Fruit fly (Drosophila melanogaster) whole organism, embryonic: ENCODE measurements around the gene SMC6.

Experiments
- ATbp ChIP-seq: fragments of 200-800 bp; sonication (Bioruptor generic); optimal IDR thresholded peaks from 2 replicates; lab custom pipeline; 2017; ENCODE audit warnings: missing biosample characterization, mild to moderate bottlenecking, missing genetic modification characterization, missing genetic modification reagents
- Atf3 ChIP-seq: fragments of 200-800 bp; sonication (Bioruptor generic); optimal IDR thresholded peaks from 3 replicates; lab custom pipeline; 2016; ENCODE audit warnings: missing biosample characterization, missing genetic modification characterization
- Bgb ChIP-seq: fragments of 200-800 bp; sonication (Bioruptor generic); IDR thresholded peaks from 2 replicates; pipeline ENCODE4 v1.3.6; 2022; ENCODE audit warnings: missing biosample characterization, missing genetic modification characterization; ENCODE audit not compliant: partially characterized antibody
- CG10366 ChIP-seq: fragments of 200-800 bp; sonication (Bioruptor generic); IDR thresholded peaks from 2 replicates; pipeline ENCODE4 v1.3.6; 2022; ENCODE audit warnings: missing biosample characterization, missing genetic modification characterization
- CG10979 ChIP-seq: fragments of 200-800 bp; sonication (Bioruptor generic); optimal IDR thresholded peaks from 2 replicates; lab custom pipeline; 2018; ENCODE audit warnings: missing biosample characterization, mild to moderate bottlenecking, missing genetic modification characterization, moderate library complexity
- CG11247 ChIP-seq: fragments of 200-800 bp; sonication (Bioruptor generic); IDR thresholded peaks from 2 replicates; pipeline ENCODE4 v1.3.6; 2022; ENCODE audit warnings: missing biosample characterization, missing genetic modification characterization
- CG12299 ChIP-seq: fragments of 200-800 bp; sonication (Bioruptor generic); optimal IDR thresholded peaks from 2 replicates; lab custom pipeline; 2018; ENCODE audit warnings: missing biosample characterization, mild to moderate bottlenecking, missing genetic modification characterization
- CG16779 ChIP-seq: fragments of 200-800 bp; sonication (Bioruptor generic); IDR thresholded peaks from 2 replicates; pipeline ENCODE4 v1.3.6; 2022; ENCODE audit warnings: missing biosample characterization, missing genetic modification characterization
- CG17186 ChIP-seq: fragments of 200-800 bp; sonication (Bioruptor generic); optimal IDR thresholded peaks from 3 replicates; lab custom pipeline; 2017; ENCODE audit warnings: missing biosample characterization, missing genetic modification reagents, missing genetic modification characterization
- CG1792 ChIP-seq: fragments of 200-800 bp; sonication (Bioruptor generic); optimal IDR thresholded peaks from 2 replicates; lab custom pipeline; 2016; ENCODE audit warnings: missing biosample characterization, missing genetic modification characterization
- CG2678 ChIP-seq: fragments of 200-800 bp; sonication (Bioruptor generic); optimal IDR thresholded peaks from 3 replicates; lab custom pipeline; 2019; ENCODE audit warnings: missing biosample characterization, mild to moderate bottlenecking, missing genetic modification characterization, moderate library complexity
- CG3163 ChIP-seq: fragments of 200-800 bp; sonication (Bioruptor generic); optimal IDR thresholded peaks from 3 replicates; lab custom pipeline; 2016; ENCODE audit warnings: missing biosample characterization, missing genetic modification characterization
- CG4730 ChIP-seq: fragments of 200-800 bp; sonication (Bioruptor generic); IDR thresholded peaks from 2 replicates; pipeline ENCODE4 v1.3.6; 2022; ENCODE audit warnings: missing biosample characterization, missing genetic modification characterization
- CG4854 ChIP-seq: fragments of 200-800 bp; sonication (Bioruptor generic); optimal IDR thresholded peaks from 2 replicates; lab custom pipeline; 2016; ENCODE audit warnings: missing biosample characterization, missing genetic modification characterization, inconsistent platforms
- CG7556 ChIP-seq: fragments of 200-800 bp; sonication (Bioruptor generic); optimal IDR thresholded peaks from 2 replicates; lab custom pipeline; 2017; ENCODE audit warnings: missing biosample characterization, mild to moderate bottlenecking, missing genetic modification characterization
- CG7928 ChIP-seq: fragments of 200-800 bp; sonication (Bioruptor generic); optimal IDR thresholded peaks from 2 replicates; lab custom pipeline; 2017; ENCODE audit warnings: missing biosample characterization, mild to moderate bottlenecking, missing genetic modification characterization
- CG8924 ChIP-seq: fragments of 200-800 bp; optimal IDR thresholded peaks from 3 replicates; lab custom pipeline; 2019; ENCODE audit warnings: missing biosample characterization, mild to moderate bottlenecking, missing genetic modification characterization, moderate library complexity
- Chrac-16 ChIP-seq: fragments of 200-800 bp; sonication (Bioruptor generic); optimal IDR thresholded peaks from 3 replicates; lab custom pipeline; 2016; ENCODE audit warnings: missing biosample characterization, missing genetic modification characterization
- Fer3 ChIP-seq: fragments of 200-800 bp; sonication (Bioruptor generic); optimal IDR thresholded peaks from 2 replicates; lab custom pipeline; 2018; ENCODE audit warnings: missing biosample characterization, mild to moderate bottlenecking, missing genetic modification characterization, moderate library complexity
- GATAe ChIP-seq: fragments of 200-800 bp; sonication (Bioruptor generic); conservative IDR thresholded peaks from 2 replicates; pipeline ENCODE4 v1.3.6; 2022; ENCODE audit warnings: missing biosample characterization, missing genetic modification characterization
- H15 ChIP-seq: fragments of 200-800 bp; sonication (Bioruptor generic); IDR thresholded peaks from 3 replicates; pipeline ENCODE4 v1.3.6; 2022; ENCODE audit warnings: missing biosample characterization, missing genetic modification characterization
- Jarid2 ChIP-seq: fragments of 200-800 bp; sonication (Bioruptor generic); optimal IDR thresholded peaks from 3 replicates; lab custom pipeline; 2017; ENCODE audit warnings: mild to moderate bottlenecking, missing biosample characterization, missing genetic modification reagents, missing genetic modification characterization
- Kr ChIP-seq: fragments of 200-800 bp; sonication (Bioruptor generic); optimal IDR thresholded peaks from 2 replicates; lab custom pipeline; 2017; ENCODE audit warnings: missing biosample characterization, mild to moderate bottlenecking, missing genetic modification characterization
- Lhr ChIP-seq: fragments of 200-800 bp; sonication (Bioruptor generic); optimal IDR thresholded peaks from 3 replicates; lab custom pipeline; 2017; ENCODE audit warnings: mild to moderate bottlenecking, missing biosample characterization, missing genetic modification reagents, missing genetic modification characterization
- Myb ChIP-seq: fragments of 200-800 bp; sonication (Bioruptor generic); optimal IDR thresholded peaks from 2 replicates; lab custom pipeline; 2016; ENCODE audit warnings: missing biosample characterization, missing genetic modification characterization
- Oaz ChIP-seq: fragments of 200-800 bp; sonication (Bioruptor generic); IDR thresholded peaks from 2 replicates; pipeline ENCODE4 v1.3.6; 2022; ENCODE audit warnings: missing biosample characterization, missing genetic modification characterization
- Ptx1 ChIP-seq: fragments of 200-800 bp; sonication (Bioruptor generic); IDR thresholded peaks from 2 replicates; pipeline ENCODE4 v1.3.6; 2022; ENCODE audit warnings: missing biosample characterization, missing genetic modification characterization
- Ssrp ChIP-seq: fragments of 200-800 bp; sonication (Bioruptor generic); optimal IDR thresholded peaks from 2 replicates; lab custom pipeline; 2018; ENCODE audit warnings: missing biosample characterization, mild to moderate bottlenecking, missing genetic modification characterization, moderate library complexity
- ab ChIP-seq: fragments of 200-800 bp; sonication (Bioruptor generic); optimal IDR thresholded peaks from 2 replicates; lab custom pipeline; 2016; ENCODE audit warnings: missing biosample characterization, missing genetic modification characterization
- ac ChIP-seq: fragments of 200-800 bp; sonication (Bioruptor generic); optimal IDR thresholded peaks from 3 replicates; lab custom pipeline; 2017; ENCODE audit warnings: missing biosample characterization, mild to moderate bottlenecking, missing genetic modification characterization
- chinmo ChIP-seq: fragments of 200-800 bp; sonication (Bioruptor generic); IDR thresholded peaks from 4 replicates; pipeline ENCODE4 v1.3.6; 2022; ENCODE audit warnings: missing biosample characterization, missing genetic modification characterization; ENCODE audit not compliant: partially characterized antibody
- danr ChIP-seq: fragments of 200-800 bp; sonication (Bioruptor generic); IDR thresholded peaks from 2 replicates; pipeline ENCODE4 v1.3.6; 2022; ENCODE audit warnings: missing biosample characterization, missing genetic modification characterization
- dimm ChIP-seq: fragments of 200-800 bp; sonication (Bioruptor generic); IDR thresholded peaks from 2 replicates; pipeline ENCODE4 v1.3.6; 2022; ENCODE audit warnings: missing biosample characterization, missing genetic modification characterization
- emc ChIP-seq: fragments of 200-800 bp; sonication (Bioruptor generic); optimal IDR thresholded peaks from 2 replicates; lab custom pipeline; 2016; ENCODE audit warnings: missing biosample characterization, missing genetic modification characterization
- en ChIP-seq: fragments of 200-800 bp; sonication (Bioruptor generic); optimal IDR thresholded peaks from 2 replicates; lab custom pipeline; 2016; ENCODE audit warnings: missing biosample characterization, missing genetic modification characterization
- fd96Cb ChIP-seq: fragments of 200-800 bp; sonication (Bioruptor generic); optimal IDR thresholded peaks from 2 replicates; lab custom pipeline; 2018; ENCODE audit warnings: missing biosample characterization, mild to moderate bottlenecking, missing genetic modification characterization, moderate library complexity
- knrl ChIP-seq: fragments of 200-800 bp; sonication (Bioruptor generic); IDR thresholded peaks from 3 replicates; pipeline ENCODE4 v1.3.6; 2022; ENCODE audit warnings: missing biosample characterization, missing genetic modification characterization; ENCODE audit not compliant: partially characterized antibody
- lab ChIP-seq: fragments of 200-800 bp; sonication (Bioruptor generic); optimal IDR thresholded peaks from 3 replicates; lab custom pipeline; 2017; ENCODE audit warnings: missing biosample characterization, missing genetic modification characterization, mild to moderate bottlenecking, moderate library complexity, missing genetic modification reagents
- lola ChIP-seq, 3 experiments: fragments of >200 bp in 2 of 3; fragments of 200-800 bp in 1 of 3; sonication (Bioruptor generic) in 1 of 3; optimal IDR thresholded peaks; 2 replicates each; lab custom pipeline; 2017 to 2019; ENCODE audit warnings: missing biosample characterization in 3 of 3, missing genetic modification characterization in 3 of 3, mild to moderate bottlenecking in 1 of 3, moderate library complexity in 1 of 3
- nau ChIP-seq: fragments of 200-800 bp; sonication (Bioruptor generic); optimal IDR thresholded peaks from 3 replicates; lab custom pipeline; 2017; ENCODE audit warnings: missing biosample characterization, mild to moderate bottlenecking, missing genetic modification characterization, missing genetic modification reagents
- nerfin-2 ChIP-seq: fragments of 200-800 bp; sonication (Bioruptor generic); IDR thresholded peaks from 2 replicates; pipeline ENCODE4 v1.3.6; 2022; ENCODE audit warnings: missing biosample characterization, missing genetic modification characterization; ENCODE audit not compliant: partially characterized antibody
- nmo ChIP-seq: fragments of 200-800 bp; sonication (Bioruptor generic); optimal IDR thresholded peaks from 2 replicates; lab custom pipeline; 2018; ENCODE audit warnings: missing biosample characterization, mild to moderate bottlenecking, missing genetic modification characterization, moderate library complexity
- p53 ChIP-seq: fragments of 200-800 bp; sonication (Bioruptor generic); optimal IDR thresholded peaks from 2 replicates; lab custom pipeline; 2016; ENCODE audit warnings: missing biosample characterization, missing genetic modification characterization
- ro ChIP-seq: fragments of 200-800 bp; sonication (Bioruptor generic); IDR thresholded peaks from 2 replicates; pipeline ENCODE4 v1.3.6; 2022; ENCODE audit warnings: missing biosample characterization, missing genetic modification characterization
- sima ChIP-seq: fragments of 200-800 bp; sonication (Bioruptor generic); optimal IDR thresholded peaks from 2 replicates; lab custom pipeline; 2016; ENCODE audit warnings: missing biosample characterization, missing genetic modification characterization
- stwl ChIP-seq: fragments of 200-800 bp; sonication (Bioruptor generic); optimal IDR thresholded peaks from 3 replicates; lab custom pipeline; 2018; ENCODE audit warnings: missing biosample characterization, mild to moderate bottlenecking, missing genetic modification characterization, moderate library complexity
- zfh2 ChIP-seq: fragments of 200-800 bp; sonication (Bioruptor generic); optimal IDR thresholded peaks from 2 replicates; lab custom pipeline; 2016; ENCODE audit warnings: missing biosample characterization, missing genetic modification characterization

The SMC6 gene

DNA sequence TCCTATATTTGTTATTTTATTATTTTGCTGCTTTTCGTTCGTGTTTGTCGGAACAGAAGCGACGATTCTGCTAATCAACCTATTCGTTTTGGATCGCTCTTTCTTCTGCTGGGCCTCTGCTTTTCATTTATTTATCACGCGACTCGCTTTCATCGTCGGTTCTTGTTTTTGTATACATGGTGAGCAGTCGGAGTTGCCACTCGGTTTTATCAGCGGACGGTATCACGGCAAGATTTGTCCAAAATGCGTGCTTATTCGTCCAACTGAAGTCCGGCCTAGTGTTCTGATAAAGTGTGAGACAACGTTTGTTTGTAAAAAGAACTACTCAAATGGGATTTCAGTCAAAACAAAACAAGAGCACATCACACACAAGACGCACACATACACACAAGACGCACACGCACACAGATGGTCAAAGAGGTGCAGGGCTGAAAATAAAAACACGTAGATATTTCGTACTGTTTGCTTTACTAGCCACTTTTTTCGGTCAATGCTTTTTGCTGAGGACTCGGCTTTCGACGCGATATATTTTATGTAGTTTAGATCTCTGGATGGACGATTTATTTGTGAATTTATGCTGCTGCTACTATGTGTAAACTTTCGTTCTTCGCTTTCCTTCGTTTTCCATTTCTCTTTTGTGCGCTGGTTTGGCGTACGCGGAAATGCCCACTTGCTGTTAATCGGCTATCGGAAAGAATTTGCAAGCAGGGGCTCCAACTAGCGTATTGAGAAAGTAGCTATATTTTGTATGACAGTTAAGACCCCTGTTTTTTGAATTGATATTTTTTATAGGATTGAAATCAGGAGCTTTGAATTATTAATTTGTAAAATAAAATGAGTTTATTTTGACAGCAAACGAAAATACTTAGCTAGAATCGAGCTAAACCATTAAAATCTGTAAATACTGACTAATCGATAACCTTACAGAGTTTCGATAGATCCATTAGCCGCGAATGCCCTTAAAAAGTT, 28.4 kb upstream of the SMC6 start, which contains the start of gene twin:
Gene twin (minus strand): TSS at position 632 of the 969 bp plus-strand sequence.
- no peak for TF ChIP-seq CG16779 (GFP tag; lab: Robert Waterston, UW)
- no peak for TF ChIP-seq ATbp
- no peak for TF ChIP-seq en (GFP tag; lab: Kevin White, UChicago)
- no peak for TF ChIP-seq CG4730 (GFP tag; lab: Robert Waterston, UW)
- TF ChIP-seq Bgb (GFP tag; lab: Robert Waterston, UW), result peak; percentile 55; the same call in 1 of the 2 replicates
- peak; percentile 70 for TF ChIP-seq knrl (GFP tag; lab: Robert Waterston, UW)
- peak; percentile 37; the same call in 1 of the 2 replicates for TF ChIP-seq CG10366 (GFP tag; lab: Robert Waterston, UW)
- peak; percentile 75 for TF ChIP-seq nmo (GFP tag; lab: Kevin White, UChicago)
- TF ChIP-seq emc (GFP tag; lab: Kevin White, UChicago), result peak; percentile 14
- TF ChIP-seq nerfin-2 (GFP tag; lab: Robert Waterston, UW), result no peak
- TF ChIP-seq lab (GFP tag; lab: Kevin White, UChicago), result no peak
- no peak for TF ChIP-seq dimm
- peak; percentile 21 for TF ChIP-seq fd96Cb (tag; lab: Kevin White, UChicago)
- peak; percentile 31 for TF ChIP-seq CG17186 (GFP tag; lab: Kevin White, UChicago)
- peak; percentile 55 for TF ChIP-seq stwl (tag; lab: Kevin White, UChicago)
- 0 out of 2 replicates have a peak, but pooled peaks have one; percentile 40 for TF ChIP-seq Oaz (GFP tag; lab: Robert Waterston, UW)
- TF ChIP-seq nau (GFP tag; lab: Kevin White, UChicago), result no peak
- no peak for TF ChIP-seq Lhr (GFP tag; lab: Kevin White, UChicago)
- TF ChIP-seq Ptx1 (GFP tag; lab: Robert Waterston, UW), result peak; percentile 52
- TF ChIP-seq CG7556, result peak; percentile 18
- peak; percentile 25 for TF ChIP-seq Ssrp (tag; lab: Kevin White, UChicago)
- peak; percentile 64 for TF ChIP-seq Chrac-16
- TF ChIP-seq CG2678 (tag; lab: Kevin White, UChicago), result no peak
- TF ChIP-seq ro, result no peak
- peak; percentile 30 for TF ChIP-seq Atf3 (GFP tag; lab: Kevin White, UChicago)
- peak; percentile 45; the same call in 1 of the 2 replicates for TF ChIP-seq CG11247 (GFP tag; lab: Robert Waterston, UW)
- TF ChIP-seq zfh2 (GFP tag; lab: Kevin White, UChicago), result peak; percentile 72
- TF ChIP-seq lola (GFP tag; optimal IDR thresholded peaks at IDR 0.05; lab: Kevin White, UChicago), result peak in 1 of 3 experiments; percentile 52
- no peak for TF ChIP-seq GATAe
- peak; percentile 21 for TF ChIP-seq CG4854
- peak; percentile 3 for TF ChIP-seq CG3163 (GFP tag; lab: Kevin White, UChicago)
- TF ChIP-seq Myb (GFP tag; lab: Kevin White, UChicago), result peak; percentile 60
- TF ChIP-seq CG12299 (tag; lab: Kevin White, UChicago), result no peak
- peak; percentile 57 for TF ChIP-seq CG8924 (tag; lab: Kevin White, UChicago)
- 0 out of 2 replicates have a peak, but pooled peaks have one; percentile 35 for TF ChIP-seq danr (GFP tag; lab: Robert Waterston, UW)
- no peak for TF ChIP-seq sima (GFP tag; lab: Kevin White, UChicago)
- TF ChIP-seq ac (GFP tag; lab: Kevin White, UChicago), result no peak
- TF ChIP-seq p53, result peak; percentile 31
- TF ChIP-seq CG1792 (GFP tag; lab: Kevin White, UChicago), result peak; percentile 24
- no peak for TF ChIP-seq ab (GFP tag; lab: Kevin White, UChicago)
- TF ChIP-seq Fer3 (tag; lab: Kevin White, UChicago), result peak; percentile 52
- TF ChIP-seq CG7928, result peak; percentile 78
- TF ChIP-seq H15 (GFP tag; lab: Robert Waterston, UW), result peak; percentile 23; the same call in 1 of the 3 replicates
- TF ChIP-seq CG10979 (tag; lab: Kevin White, UChicago), result peak; percentile 39
- TF ChIP-seq chinmo (GFP tag; lab: Robert Waterston, UW), result peak; percentile 42; the same call in 1 of the 4 replicates
- TF ChIP-seq Kr, result no peak
- TF ChIP-seq Jarid2 (GFP tag; lab: Kevin White, UChicago), result no peak
